Fruit fly (Drosophila melanogaster) whole organism, embryonic: Measurements from ENCODE around the gene CG4297.

Source experiments
- ATbp ChIP-seq: fragments of 200-800 bp; sonication (Bioruptor generic); optimal IDR thresholded peaks from 2 replicates; lab custom pipeline; 2017; ENCODE audit warnings: missing biosample characterization, mild to moderate bottlenecking, missing genetic modification characterization, missing genetic modification reagents
- Adf1 ChIP-seq: fragments of 200-800 bp; sonication (Bioruptor generic); IDR thresholded peaks from 2 replicates; pipeline ENCODE4 v1.3.6; 2022; ENCODE audit warnings: missing biosample characterization, missing genetic modification characterization
- Awh ChIP-seq: fragments of 200-800 bp; sonication (Bioruptor generic); IDR thresholded peaks from 2 replicates; pipeline ENCODE4, ENCODE4 v1.3.6; 2022; ENCODE audit warnings: missing biosample characterization, missing genetic modification characterization
- Bteb2 ChIP-seq: fragments of 200-800 bp; sonication (Bioruptor generic); optimal IDR thresholded peaks from 2 replicates; lab custom pipeline; 2016; ENCODE audit warnings: missing biosample characterization, missing genetic modification characterization
- CG10147 ChIP-seq: fragments of 200-800 bp; sonication (Bioruptor generic); optimal IDR thresholded peaks from 2 replicates; lab custom pipeline; 2019; ENCODE audit warnings: missing biosample characterization, mild to moderate bottlenecking, missing genetic modification characterization, moderate library complexity
- CG10267 ChIP-seq: fragments of 200-800 bp; sonication (Bioruptor generic); optimal IDR thresholded peaks from 2 replicates; lab custom pipeline; 2018; ENCODE audit warnings: missing biosample characterization, mild to moderate bottlenecking, missing genetic modification characterization, moderate library complexity
- CG10462 ChIP-seq: fragments of 200-800 bp; sonication (Bioruptor generic); optimal IDR thresholded peaks from 2 replicates; lab custom pipeline; 2016; ENCODE audit warnings: missing biosample characterization, missing genetic modification characterization
- CG11085 ChIP-seq: fragments of 200-800 bp; sonication (Bioruptor generic); IDR thresholded peaks from 2 replicates; pipeline ENCODE4 v1.3.6; 2022; ENCODE audit warnings: missing biosample characterization, missing genetic modification characterization
- CG11560 ChIP-seq: fragments of 200-800 bp; sonication (Bioruptor generic); IDR thresholded peaks from 3 replicates; pipeline ENCODE4 v1.3.6; 2022; ENCODE audit warnings: missing biosample characterization, missing genetic modification characterization
- CG12391 ChIP-seq: fragments of 200-800 bp; sonication (Bioruptor generic); optimal IDR thresholded peaks from 3 replicates; lab custom pipeline; 2018; ENCODE audit warnings: missing biosample characterization, mild to moderate bottlenecking, missing genetic modification characterization, moderate library complexity
- CG13775 ChIP-seq: fragments of 200-800 bp; sonication (Bioruptor generic); optimal IDR thresholded peaks from 3 replicates; lab custom pipeline; 2017; ENCODE audit warnings: missing biosample characterization, mild to moderate bottlenecking, missing genetic modification characterization
- CG18262 ChIP-seq: fragments of 200-800 bp; optimal IDR thresholded peaks from 3 replicates; lab custom pipeline; 2019; ENCODE audit warnings: missing biosample characterization, mild to moderate bottlenecking, missing genetic modification characterization, moderate library complexity
- CG1832 ChIP-seq: fragments of 200-800 bp; sonication (Bioruptor generic); optimal IDR thresholded peaks from 2 replicates; lab custom pipeline; 2017; ENCODE audit warnings: missing biosample characterization, mild to moderate bottlenecking, missing genetic modification characterization, inconsistent platforms
- CG3163 ChIP-seq: fragments of 200-800 bp; sonication (Bioruptor generic); optimal IDR thresholded peaks from 3 replicates; lab custom pipeline; 2016; ENCODE audit warnings: missing biosample characterization, missing genetic modification characterization
- CG32772 ChIP-seq: fragments of 200-800 bp; sonication (Bioruptor generic); IDR thresholded peaks from 2 replicates; pipeline ENCODE4 v1.3.6; 2022; ENCODE audit warnings: missing biosample characterization, missing genetic modification characterization
- CG3847 ChIP-seq: fragments of 200-800 bp; sonication (Bioruptor generic); IDR thresholded peaks from 2 replicates; pipeline ENCODE4 v1.3.6; 2022; ENCODE audit warnings: missing biosample characterization, missing genetic modification characterization
- CG4730 ChIP-seq: fragments of 200-800 bp; sonication (Bioruptor generic); IDR thresholded peaks from 2 replicates; pipeline ENCODE4 v1.3.6; 2022; ENCODE audit warnings: missing biosample characterization, missing genetic modification characterization
- CG4820 ChIP-seq: fragments of 200-800 bp; sonication (Bioruptor generic); optimal IDR thresholded peaks from 3 replicates; lab custom pipeline; 2016; ENCODE audit warnings: missing biosample characterization, missing genetic modification characterization
- CG7987 ChIP-seq: fragments of 200-800 bp; sonication (Bioruptor generic); optimal IDR thresholded peaks from 2 replicates; lab custom pipeline; 2018; ENCODE audit warnings: missing biosample characterization, mild to moderate bottlenecking, missing genetic modification characterization, moderate library complexity
- CG8765 ChIP-seq: fragments of 200-800 bp; sonication (Bioruptor generic); IDR thresholded peaks from 2 replicates; pipeline ENCODE4 v1.3.6; 2022; ENCODE audit warnings: missing biosample characterization, missing genetic modification characterization
- CG9609 ChIP-seq: fragments of 200-800 bp; sonication (Bioruptor generic); optimal IDR thresholded peaks from 3 replicates; lab custom pipeline; 2016; ENCODE audit warnings: missing biosample characterization, missing genetic modification characterization
- Chrac-16 ChIP-seq: fragments of 200-800 bp; sonication (Bioruptor generic); optimal IDR thresholded peaks from 3 replicates; lab custom pipeline; 2016; ENCODE audit warnings: missing biosample characterization, missing genetic modification characterization
- Deaf1 ChIP-seq: fragments of 200-800 bp; optimal IDR thresholded peaks from 3 replicates; lab custom pipeline; 2019; ENCODE audit warnings: missing biosample characterization, mild to moderate bottlenecking, missing genetic modification characterization, moderate library complexity
- E2f2 ChIP-seq: fragments of 200-800 bp; sonication (Bioruptor generic); IDR thresholded peaks from 2 replicates; pipeline ENCODE4 v1.3.6; 2022; ENCODE audit warnings: missing biosample characterization, missing genetic modification characterization
- HLH4C ChIP-seq: fragments of 200-800 bp; sonication (Bioruptor generic); IDR thresholded peaks from 3 replicates; pipeline ENCODE4 v1.3.6; 2022; ENCODE audit warnings: missing biosample characterization, missing genetic modification characterization; ENCODE audit not compliant: partially characterized antibody
- Mrtf ChIP-seq: fragments of 200-800 bp; sonication (Bioruptor generic); IDR thresholded peaks from 3 replicates; pipeline ENCODE4 v1.3.6; 2022; ENCODE audit warnings: missing biosample characterization, missing genetic modification characterization
- NC2β ChIP-seq: fragments of 200-800 bp; sonication (Bioruptor generic); optimal IDR thresholded peaks from 2 replicates; lab custom pipeline; 2016; ENCODE audit warnings: missing biosample characterization, missing genetic modification characterization
- Nf-YC ChIP-seq: fragments of 200-800 bp; optimal IDR thresholded peaks from 3 replicates; lab custom pipeline; 2019; ENCODE audit warnings: missing biosample characterization, mild to moderate bottlenecking, missing genetic modification characterization, moderate library complexity
- Ptx1 ChIP-seq: fragments of 200-800 bp; sonication (Bioruptor generic); IDR thresholded peaks from 2 replicates; pipeline ENCODE4 v1.3.6; 2022; ENCODE audit warnings: missing biosample characterization, missing genetic modification characterization
- Stat92E ChIP-seq, 3 experiments: fragments of >200 bp in 2 of 3; fragments of 200-800 bp in 1 of 3; sonication (Bioruptor generic) in 1 of 3; optimal IDR thresholded peaks; 2 replicates each; lab custom pipeline; 2017 to 2019; ENCODE audit warnings: missing biosample characterization in 3 of 3, missing genetic modification characterization in 3 of 3, mild to moderate bottlenecking in 1 of 3, moderate library complexity in 1 of 3
- Usf ChIP-seq: fragments of 200-800 bp; sonication (Bioruptor generic); optimal IDR thresholded peaks from 2 replicates; lab custom pipeline; 2017; ENCODE audit warnings: missing genotype, missing biosample characterization, missing genetic modification characterization
- YL-1 ChIP-seq: fragments of 200-800 bp; sonication (Bioruptor generic); optimal IDR thresholded peaks from 3 replicates; lab custom pipeline; 2017; ENCODE audit warnings: missing biosample characterization, mild to moderate bottlenecking, missing genetic modification characterization
- ac ChIP-seq: fragments of 200-800 bp; sonication (Bioruptor generic); optimal IDR thresholded peaks from 3 replicates; lab custom pipeline; 2017; ENCODE audit warnings: missing biosample characterization, mild to moderate bottlenecking, missing genetic modification characterization
- ara ChIP-seq: fragments of 200-800 bp; sonication (Bioruptor generic); IDR thresholded peaks from 2 replicates; pipeline ENCODE4 v1.3.6; 2022; ENCODE audit warnings: missing biosample characterization, missing genetic modification characterization
- bab2 ChIP-seq: fragments of 200-800 bp; sonication (Bioruptor generic); optimal IDR thresholded peaks from 2 replicates; lab custom pipeline; 2016; ENCODE audit warnings: missing biosample characterization, missing genetic modification characterization
- btn ChIP-seq: fragments of 200-800 bp; sonication (Bioruptor generic); optimal IDR thresholded peaks from 2 replicates; lab custom pipeline; 2016; ENCODE audit warnings: missing biosample characterization, missing genetic modification characterization
- cg ChIP-seq: fragments of 200-800 bp; sonication (Bioruptor generic); optimal IDR thresholded peaks from 3 replicates; lab custom pipeline; 2019; ENCODE audit warnings: missing biosample characterization, mild to moderate bottlenecking, missing genetic modification characterization, moderate library complexity
- exex ChIP-seq: fragments of 200-800 bp; sonication (Bioruptor generic); optimal IDR thresholded peaks from 4 replicates; lab custom pipeline; 2018; ENCODE audit warnings: missing biosample characterization, mild to moderate bottlenecking, missing genetic modification characterization, moderate library complexity
- grau ChIP-seq: fragments of 200-800 bp; optimal IDR thresholded peaks from 3 replicates; lab custom pipeline; 2019; ENCODE audit warnings: missing biosample characterization, mild to moderate bottlenecking, missing genetic modification characterization, moderate library complexity
- gsb ChIP-seq: fragments of 200-800 bp; sonication (Bioruptor generic); IDR thresholded peaks from 2 replicates; pipeline ENCODE4 v1.3.6; 2022; ENCODE audit warnings: missing biosample characterization, missing genetic modification characterization
- hb ChIP-seq: fragments of 200-800 bp; sonication (Bioruptor generic); IDR thresholded peaks from 3 replicates; pipeline ENCODE4 v1.3.6; 2022; ENCODE audit warnings: missing biosample characterization, missing genetic modification characterization; ENCODE audit not compliant: partially characterized antibody
- jumu ChIP-seq: fragments of 200-800 bp; sonication (Bioruptor generic); optimal IDR thresholded peaks from 3 replicates; lab custom pipeline; 2016; ENCODE audit warnings: missing biosample characterization, missing genetic modification characterization
- mld ChIP-seq: fragments of 200-800 bp; sonication (Bioruptor generic); IDR thresholded peaks from 3 replicates; pipeline ENCODE4 v1.3.6; 2022; ENCODE audit warnings: missing biosample characterization, missing genetic modification characterization; ENCODE audit not compliant: partially characterized antibody
- nerfin-2 ChIP-seq: fragments of 200-800 bp; sonication (Bioruptor generic); IDR thresholded peaks from 2 replicates; pipeline ENCODE4 v1.3.6; 2022; ENCODE audit warnings: missing biosample characterization, missing genetic modification characterization; ENCODE audit not compliant: partially characterized antibody
- pan ChIP-seq, 4 experiments: fragments of >200 bp in 3 of 4; fragments of 200-800 bp in 1 of 4; sonication (Bioruptor generic) in 1 of 4; optimal IDR thresholded peaks in 3 of 4; IDR thresholded peaks in 1 of 4; 2 replicates each; pipeline versions ENCODE4 v1.3.6 to Lab custom; 2017 to 2022; ENCODE audit warnings: missing biosample characterization in 2 of 4, missing genetic modification characterization in 2 of 4, mixed read lengths in 1 of 4
- pum ChIP-seq: fragments of 200-800 bp; sonication (Bioruptor generic); optimal IDR thresholded peaks from 2 replicates; lab custom pipeline; 2016; ENCODE audit warnings: missing biosample characterization, missing genetic modification characterization
- salm ChIP-seq: fragments of 200-800 bp; sonication (Bioruptor generic); optimal IDR thresholded peaks from 2 replicates; lab custom pipeline; 2018; ENCODE audit warnings: missing biosample characterization, mild to moderate bottlenecking, missing genetic modification characterization
- sd ChIP-seq: fragments of 200-800 bp; sonication (Bioruptor generic); optimal IDR thresholded peaks from 3 replicates; lab custom pipeline; 2018; ENCODE audit warnings: missing biosample characterization, mild to moderate bottlenecking, missing genetic modification characterization, moderate library complexity
- ssp ChIP-seq: fragments of 200-800 bp; sonication (Bioruptor generic); IDR thresholded peaks from 2 replicates; pipeline ENCODE4 v1.3.6; 2022; ENCODE audit warnings: missing biosample characterization, missing genetic modification characterization
- zen2 ChIP-seq: fragments of 200-800 bp; sonication (Bioruptor generic); IDR thresholded peaks from 3 replicates; pipeline ENCODE4 v1.3.6; 2022; ENCODE audit warnings: missing biosample characterization, missing genetic modification characterization; ENCODE audit not compliant: partially characterized antibody

CG4297 gene

dm6 chr2L:512028-512427 lies 40.0 kb upstream of the CG4297 start (continued):
- TF ChIP-seq Ptx1 (GFP tag; lab: Robert Waterston, UW): peak; percentile 83
- no peak for TF ChIP-seq nerfin-2 (GFP tag; lab: Robert Waterston, UW)
- no peak for TF ChIP-seq NC2β (GFP tag; lab: Kevin White, UChicago)
- TF ChIP-seq CG32772 (GFP tag; lab: Robert Waterston, UW): no peak
- TF ChIP-seq ara (GFP tag; lab: Robert Waterston, UW): 0 out of 2 replicates have a peak, but pooled peaks have one; percentile 39
- no peak for TF ChIP-seq zen2 (GFP tag; lab: Robert Waterston, UW)
- TF ChIP-seq ATbp: peak; percentile 71
- TF ChIP-seq CG3847 (GFP tag; lab: Robert Waterston, UW): peak; percentile 12; the same call in 1 of the 2 replicates
- TF ChIP-seq salm (tag; lab: Kevin White, UChicago): peak; percentile 21
- peak; percentile 5 for TF ChIP-seq Bteb2 (GFP tag; lab: Kevin White, UChicago)
- peak; percentile 33 for TF ChIP-seq bab2 (GFP tag; lab: Kevin White, UChicago)
- no peak for TF ChIP-seq CG10267 (tag; lab: Kevin White, UChicago)
- TF ChIP-seq YL-1 (GFP tag; lab: Kevin White, UChicago): no peak
- TF ChIP-seq HLH4C (GFP tag; lab: Robert Waterston, UW): no peak
- peak; percentile 24 for TF ChIP-seq ac
- TF ChIP-seq CG11560 (tag; lab: Robert Waterston, UW): no peak
- peak; percentile 65 for TF ChIP-seq grau (tag; lab: Kevin White, UChicago)
- peak; percentile 9 for TF ChIP-seq CG10462 (GFP tag; lab: Kevin White, UChicago)
- TF ChIP-seq Deaf1: no peak
- peak; percentile 59 for TF ChIP-seq CG18262 (tag; lab: Kevin White, UChicago)
- TF ChIP-seq CG3163 (GFP tag; lab: Kevin White, UChicago): no peak
- TF ChIP-seq CG4730 (GFP tag; lab: Robert Waterston, UW): no peak
- peak; percentile 74 for TF ChIP-seq CG12391 (tag; lab: Kevin White, UChicago)
- no peak for TF ChIP-seq cg (GFP tag; lab: Kevin White, UChicago)
- TF ChIP-seq Awh (GFP tag; lab: Robert Waterston, UW): peak; percentile 52; the same call in 1 of the 2 replicates
- peak; percentile 52 for TF ChIP-seq CG13775 (GFP tag; lab: Kevin White, UChicago)
- TF ChIP-seq gsb (GFP tag; lab: Robert Waterston, UW): no peak
- TF ChIP-seq CG8765 (GFP tag; lab: Robert Waterston, UW): peak; percentile 20; the same call in 1 of the 2 replicates
- TF ChIP-seq hb (GFP tag; lab: Robert Waterston, UW): no peak
- no peak for TF ChIP-seq pan (optimal IDR thresholded peaks at IDR 0.05; lab: Kevin White, UChicago)
- peak in 1 of 2 experiments; percentile 58 for TF ChIP-seq pan (GFP tag; optimal IDR thresholded peaks at IDR 0.05 in 1 of 2, IDR thresholded peaks at IDR 0.05 in 1 of 2)
- peak; percentile 50; the same call in 1 of the 3 replicates for TF ChIP-seq Mrtf (GFP tag; lab: Robert Waterston, UW)
- no peak for TF ChIP-seq btn (GFP tag; lab: Kevin White, UChicago)
- peak; percentile 58 for TF ChIP-seq Chrac-16
- TF ChIP-seq CG7987 (GFP tag; lab: Kevin White, UChicago): no peak
- peak; percentile 54 for TF ChIP-seq ssp (GFP tag; lab: Robert Waterston, UW)
- peak; percentile 36 for TF ChIP-seq CG10147
- TF ChIP-seq mld: no peak
- no peak for TF ChIP-seq CG9609
- TF ChIP-seq sd: no peak
- TF ChIP-seq Stat92E (GFP tag; optimal IDR thresholded peaks at IDR 0.05; lab: Kevin White, UChicago): no peak
- peak; percentile 12 for TF ChIP-seq jumu (GFP tag; lab: Kevin White, UChicago)
- no peak for TF ChIP-seq CG11085 (GFP tag; lab: Robert Waterston, UW)
- peak; percentile 36; the same call in 1 of the 2 replicates for TF ChIP-seq E2f2 (GFP tag; lab: Robert Waterston, UW)
- TF ChIP-seq CG1832 (GFP tag; lab: Kevin White, UChicago): no peak
- TF ChIP-seq exex (tag; lab: Kevin White, UChicago): no peak
- peak; percentile 15 for TF ChIP-seq pum (GFP tag; lab: Kevin White, UChicago)
- peak; percentile 48 for TF ChIP-seq CG4820 (GFP tag; lab: Kevin White, UChicago)
- no peak for TF ChIP-seq Nf-YC (tag; lab: Kevin White, UChicago)
- 0 out of 2 replicates have a peak, but pooled peaks have one; percentile 28 for TF ChIP-seq Adf1
- no peak for TF ChIP-seq Usf (GFP tag; lab: Kevin White, UChicago)
